Worm (Caenorhabditis elegans) whole organism, young adult: Measurements from ENCODE around the gene ZK757.2.

Experiments used
- C06A6.2 ChIP-seq: fragments of 200-800 bp; sonication (Bioruptor generic); conservative IDR thresholded peaks from 2 replicates; pipeline ENCODE4 v1.3.6; 2022; ENCODE audit warnings: missing genetic modification characterization, missing compliant biosample characterization
- K12H6.12 ChIP-seq: fragments of 200-800 bp; sonication (Bioruptor generic); optimal IDR thresholded peaks from 2 replicates; lab custom pipeline; 2018; ENCODE audit warnings: mild to moderate bottlenecking, missing genetic modification characterization, missing compliant biosample characterization
- Y53G8AR.9 ChIP-seq: fragments of 200-800 bp; sonication (Bioruptor generic); conservative IDR thresholded peaks from 2 replicates; pipeline ENCODE4 v1.3.6; 2022; ENCODE audit warnings: missing genetic modification reagents, missing genetic modification characterization, missing compliant biosample characterization
- nhr-120 ChIP-seq: fragments of 200-800 bp; sonication (Bioruptor generic); IDR thresholded peaks from 2 replicates; pipeline ENCODE4 v1.3.6; 2022; ENCODE audit warnings: missing genetic modification characterization, missing compliant biosample characterization
- snpc-3.4 ChIP-seq: sonication (generic microtip); optimal IDR thresholded peaks from 2 replicates; lab custom pipeline; 2017; ENCODE audit warnings: missing genetic modification characterization, mild to moderate bottlenecking, missing compliant biosample characterization, antibody characterized with exemption, moderate library complexity, missing genotype, missing genetic modification reagents
- snpc-4 ChIP-seq, 5 experiments: fragments of 150-350 bp in 1 of 5; sonication (generic microtip) in 4 of 5; optimal IDR thresholded peaks; 2 replicates each; lab custom pipeline; 2014 to 2018; ENCODE audit warnings: missing genetic modification characterization in 5 of 5, missing biosample characterization in 3 of 5, antibody characterized with exemption in 2 of 5, mild to moderate bottlenecking in 2 of 5, missing compliant biosample characterization in 2 of 5, missing genotype in 2 of 5, moderate library complexity in 2 of 5, missing genetic modification reagents in 1 of 5
- ztf-3 ChIP-seq: fragments of 200-800 bp; sonication (Bioruptor generic); optimal IDR thresholded peaks from 2 replicates; lab custom pipeline; 2018; ENCODE audit warnings: mild to moderate bottlenecking, missing genetic modification characterization, missing compliant biosample characterization

ce11 chrIII:9848083-9848482, 30.6 kb downstream of the ZK757.2 start, which contains the start of gene mrpl-36:
- TF ChIP-seq snpc-4 (GFP tag; optimal IDR thresholded peaks at IDR 0.05; lab: Kevin White, UChicago) (no peak), snpc-4 (tag; optimal IDR thresholded peaks at IDR 0.05; lab: Kevin White, UChicago) (no peak), Y53G8AR.9 (GFP tag; lab: Robert Waterston, UW) (no peak), C06A6.2 (no peak), ztf-3 (GFP tag; lab: Kevin White, UChicago) (no peak), K12H6.12 (tag; lab: Kevin White, UChicago) (no peak), nhr-120 (no peak), snpc-3.4 (tag; lab: Kevin White, UChicago) (no peak)
